Fruit fly (Drosophila melanogaster): ENCODE results near the gene mus81.

The mus81 gene

DNA sequence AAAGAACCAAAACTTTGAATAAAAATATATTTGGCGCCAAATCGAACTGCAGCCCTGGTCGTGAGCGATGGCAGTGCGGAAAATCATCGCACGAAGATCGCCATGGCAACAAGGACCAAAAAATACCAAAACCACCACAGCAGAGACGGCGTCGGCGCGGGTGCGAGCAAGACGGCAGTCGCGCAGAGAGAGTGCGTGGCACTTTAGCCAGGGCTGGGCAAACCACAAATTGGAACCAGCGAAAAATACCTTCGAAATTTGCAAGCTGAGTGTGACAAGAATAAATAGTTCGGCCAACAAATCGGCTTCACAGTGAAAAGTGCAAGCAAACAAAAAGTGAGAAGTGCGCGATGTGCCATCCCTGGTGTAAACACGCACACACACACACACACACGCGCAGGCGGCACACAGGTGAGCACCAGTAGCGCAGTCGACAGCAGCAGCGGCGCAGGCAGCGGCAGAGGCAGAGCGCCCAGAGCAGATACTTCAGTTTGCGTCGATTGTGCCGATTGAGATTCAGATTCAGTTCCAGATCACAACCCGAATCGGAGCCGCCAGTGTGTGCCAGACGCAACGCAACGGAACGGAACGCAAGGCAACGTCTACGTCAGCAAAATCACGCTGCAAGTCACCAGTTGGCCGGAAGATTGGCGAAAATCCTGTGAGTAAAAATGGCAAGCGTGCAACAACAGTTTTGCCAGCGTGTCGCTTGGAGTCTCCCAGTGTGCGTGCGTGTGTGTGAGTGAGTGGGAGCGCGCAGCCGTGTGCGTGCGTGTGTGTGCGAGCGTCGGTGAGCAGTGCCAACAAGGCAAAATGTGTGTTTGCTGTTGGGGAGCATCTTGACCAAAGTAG is 5.6 kb upstream of the mus81 start, which contains the start of gene TRAM (continued):
- TF ChIP-seq tna (GFP tag; IDR thresholded peaks at IDR 0.05; ENCODE audit: partially characterized antibody) (peak; percentile 68), CG12219 (GFP tag; optimal IDR thresholded peaks at IDR 0.05) (peak; percentile 97), CG9797 (GFP tag; optimal IDR thresholded peaks at IDR 0.05) (peak; percentile 85), CG11723 (GFP tag; optimal IDR thresholded peaks at IDR 0.05) (peak; percentile 99), Hand (GFP tag; optimal IDR thresholded peaks at IDR 0.05) (peak; percentile 95), CG18619 (GFP tag; optimal IDR thresholded peaks at IDR 0.05) (peak; percentile 99), D19B (GFP tag; optimal IDR thresholded peaks at IDR 0.05) (peak; percentile 92), CG8478 (optimal IDR thresholded peaks at IDR 0.05) (peak; percentile 89), HLH3B (GFP tag; IDR thresholded peaks at IDR 0.05) (peak; percentile 98), MESR4 (GFP tag; optimal IDR thresholded peaks at IDR 0.05) (peak; percentile 67), CG18764 (GFP tag; optimal IDR thresholded peaks at IDR 0.05) (peak; percentile 97), ash1 (GFP tag; optimal IDR thresholded peaks at IDR 0.05) (peak; percentile 93), Xbp1 (GFP tag; optimal IDR thresholded peaks at IDR 0.05) (peak; percentile 99), odd (GFP tag; optimal IDR thresholded peaks at IDR 0.05) (peak; percentile 96), CG15601 (tag; optimal IDR thresholded peaks at IDR 0.05) (peak; percentile 96), Dip2 (GFP tag; IDR thresholded peaks at IDR 0.05) (peak; percentile 77), CG10959 (GFP tag; IDR thresholded peaks at IDR 0.05) (peak; percentile 98), CG9727 (GFP tag; optimal IDR thresholded peaks at IDR 0.05) (peak; percentile 99), nau (GFP tag; optimal IDR thresholded peaks at IDR 0.05) (peak; percentile 95), Dfd (GFP tag; optimal IDR thresholded peaks at IDR 0.05) (no peak), CG11093 (GFP tag; IDR thresholded peaks at IDR 0.05) (peak; percentile 98), CG2129 (GFP tag; IDR thresholded peaks at IDR 0.05; ENCODE audit: partially characterized antibody) (peak; percentile 56), toy (GFP tag; IDR thresholded peaks at IDR 0.05) (peak; percentile 98), CG43689 (GFP tag; IDR thresholded peaks at IDR 0.05) (peak; percentile 99), TFAM (GFP tag; optimal IDR thresholded peaks at IDR 0.05) (peak; percentile 88), CG10209 (GFP tag; optimal IDR thresholded peaks at IDR 0.05) (peak; percentile 98), Sry-β (GFP tag; optimal IDR thresholded peaks at IDR 0.05) (peak; percentile 66), caup (GFP tag; optimal IDR thresholded peaks at IDR 0.05; ENCODE audit: severe bottlenecking) (peak; percentile 98), sob (GFP tag; IDR thresholded peaks at IDR 0.05) (peak; percentile 99), NK7.1 (GFP tag; optimal IDR thresholded peaks at IDR 0.05) (peak; percentile 96), CG31224 (GFP tag; IDR thresholded peaks at IDR 0.05) (peak; percentile 97), CG4854 (GFP tag; optimal IDR thresholded peaks at IDR 0.05) (peak; percentile 94), insv (GFP tag; optimal IDR thresholded peaks at IDR 0.05) (peak; percentile 41 to 82), CG4360 (GFP tag; IDR thresholded peaks at IDR 0.05) (peak; percentile 88), Blimp-1 (GFP tag; optimal IDR thresholded peaks at IDR 0.05) (peak; percentile 95), Hr78 (GFP tag; optimal IDR thresholded peaks at IDR 0.05) (peak in 1 of 2 experiments; percentile 85), sqz (GFP tag; optimal IDR thresholded peaks at IDR 0.05) (no peak), CG12942 (GFP tag; optimal IDR thresholded peaks at IDR 0.05) (peak; percentile 98), kni (GFP tag; optimal IDR thresholded peaks at IDR 0.05) (peak; percentile 97), tgo (GFP tag; IDR thresholded peaks at IDR 0.05) (peak; percentile 98), ase (GFP tag; IDR thresholded peaks at IDR 0.05) (peak; percentile 99), PHDP (tag; optimal IDR thresholded peaks at IDR 0.05) (peak; percentile 98), sug (tag; optimal IDR thresholded peaks at IDR 0.05) (peak; percentile 98), sens (GFP tag) (peak; percentile 99), Oli (tag; optimal IDR thresholded peaks at IDR 0.05) (peak; percentile 98), CG1529 (GFP tag; optimal IDR thresholded peaks at IDR 0.05) (peak; percentile 98), Hmx (GFP tag; optimal IDR thresholded peaks at IDR 0.05) (peak; percentile 85)
